Worm (Caenorhabditis elegans) whole organism, midembryonic: ENCODE measurements around the gene gst-33.

Experiments used
- T22C8.4 ChIP-seq: fragments of 200-800 bp; sonication (Bioruptor generic); IDR thresholded peaks from 2 replicates; pipeline ENCODE4 v1.3.6; 2022; ENCODE audit warnings: missing genetic modification characterization, missing compliant biosample characterization
- cog-1 ChIP-seq: sonication (generic microtip); optimal IDR thresholded peaks from 2 replicates; lab custom pipeline; 2016; ENCODE audit warnings: missing genetic modification characterization, missing compliant biosample characterization
- flt-1 ChIP-seq: fragments of 200-800 bp; sonication (Bioruptor generic); IDR thresholded peaks from 2 replicates; pipeline ENCODE4 v1.3.6; 2022; ENCODE audit warnings: missing genetic modification characterization, missing compliant biosample characterization
- klf-2 ChIP-seq: fragments of 200-800 bp; sonication (Bioruptor generic); conservative IDR thresholded peaks from 2 replicates; pipeline ENCODE4 v1.3.6; 2022; ENCODE audit warnings: missing genetic modification reagents, missing genetic modification characterization, missing compliant biosample characterization
- med-1 ChIP-seq: sonication (generic microtip); optimal IDR thresholded peaks from 2 replicates; lab custom pipeline; 2017; ENCODE audit warnings: missing genetic modification characterization, mild to moderate bottlenecking, missing compliant biosample characterization, antibody characterized with exemption, missing genetic modification reagents; ENCODE audit not compliant: insufficient read depth
- ref-1 ChIP-seq: fragments of 200-800 bp; sonication (Bioruptor generic); conservative IDR thresholded peaks from 2 replicates; pipeline ENCODE4 v1.3.6; 2022; ENCODE audit warnings: missing genetic modification reagents, missing genetic modification characterization, missing compliant biosample characterization
- tab-1 ChIP-seq: fragments of 200-800 bp; sonication (Bioruptor generic); IDR thresholded peaks from 2 replicates; pipeline ENCODE4 v1.3.6; 2022; ENCODE audit warnings: missing genetic modification characterization, missing compliant biosample characterization
- ztf-23 ChIP-seq: fragments of 200-800 bp; sonication (Bioruptor generic); IDR thresholded peaks from 2 replicates; pipeline ENCODE4 v1.3.6; 2022; ENCODE audit warnings: missing genetic modification reagents, missing genetic modification characterization, missing compliant biosample characterization
- ztf-29 ChIP-seq: fragments of 200-800 bp; sonication (Bioruptor generic); IDR thresholded peaks from 2 replicates; pipeline ENCODE4 v1.3.6; 2022; ENCODE audit warnings: missing genetic modification reagents, missing genetic modification characterization, missing compliant biosample characterization

Gene gst-33

ce11 chrV:3484702-3485101 is 16.3 kb upstream of the gst-33 start, which contains the start of gene srbc-33:
TSS of gene srbc-33 (minus strand) at chrV:3484802.
- no peak for TF ChIP-seq ref-1 (GFP tag; lab: Robert Waterston, UW)
- TF ChIP-seq tab-1 (GFP tag; lab: Robert Waterston, UW), result no peak
- no peak for TF ChIP-seq klf-2 (GFP tag; lab: Robert Waterston, UW)
- TF ChIP-seq ztf-23 (GFP tag; lab: Robert Waterston, UW), result no peak
- TF ChIP-seq med-1 (GFP tag; lab: Kevin White, UChicago), result no peak
- TF ChIP-seq flt-1 (GFP tag; lab: Robert Waterston, UW), result no peak
- TF ChIP-seq ztf-29 (GFP tag; lab: Robert Waterston, UW), result no peak
- no peak for TF ChIP-seq cog-1
- TF ChIP-seq T22C8.4 (GFP tag; lab: Robert Waterston, UW), result no peak

- no peak for TF ChIP-seq tab-1 (GFP tag; lab: Robert Waterston, UW)
- TF ChIP-seq T22C8.4 (GFP tag; lab: Robert Waterston, UW), result no peak
- TF ChIP-seq ztf-23 (GFP tag; lab: Robert Waterston, UW), result no peak
- TF ChIP-seq flt-1 (GFP tag; lab: Robert Waterston, UW), result no peak
- TF ChIP-seq ztf-29 (GFP tag; lab: Robert Waterston, UW), result no peak
- no peak for TF ChIP-seq med-1 (GFP tag; lab: Kevin White, UChicago)
These were observed 14.2 kb upstream of the gst-33 start, which contains the start of gene lys-7 for ce11 chrV:3482550-3483002. TSS of gene lys-7 (minus strand) at chrV:3482600.

ce11 chrV:3480346-3480745 is 12.0 kb upstream of the gst-33 start, which contains the start of gene srbc-30:
TSS of gene srbc-30 (minus strand) at chrV:3480446.
- TF ChIP-seq cog-1 (no peak), ztf-29 (GFP tag; lab: Robert Waterston, UW) (no peak), tab-1 (GFP tag; lab: Robert Waterston, UW) (no peak), ref-1 (GFP tag; lab: Robert Waterston, UW) (no peak), med-1 (GFP tag; lab: Kevin White, UChicago) (no peak), T22C8.4 (GFP tag; lab: Robert Waterston, UW) (no peak), ztf-23 (GFP tag; lab: Robert Waterston, UW) (no peak), flt-1 (GFP tag; lab: Robert Waterston, UW) (no peak)

- TF ChIP-seq tab-1 (GFP tag; lab: Robert Waterston, UW) (no peak), klf-2 (GFP tag; lab: Robert Waterston, UW) (no peak), ztf-23 (GFP tag; lab: Robert Waterston, UW) (no peak), cog-1 (no peak), ref-1 (GFP tag; lab: Robert Waterston, UW) (no peak), flt-1 (GFP tag; lab: Robert Waterston, UW) (no peak), T22C8.4 (GFP tag; lab: Robert Waterston, UW) (no peak), med-1 (GFP tag; lab: Kevin White, UChicago) (no peak), ztf-29 (GFP tag; lab: Robert Waterston, UW) (no peak)
These were observed 9.1 kb upstream of the gst-33 start, which contains the start of gene srbc-31 for ce11 chrV:3477496-3477895. TSS of gene srbc-31 (minus strand) at chrV:3477596.

DNA sequence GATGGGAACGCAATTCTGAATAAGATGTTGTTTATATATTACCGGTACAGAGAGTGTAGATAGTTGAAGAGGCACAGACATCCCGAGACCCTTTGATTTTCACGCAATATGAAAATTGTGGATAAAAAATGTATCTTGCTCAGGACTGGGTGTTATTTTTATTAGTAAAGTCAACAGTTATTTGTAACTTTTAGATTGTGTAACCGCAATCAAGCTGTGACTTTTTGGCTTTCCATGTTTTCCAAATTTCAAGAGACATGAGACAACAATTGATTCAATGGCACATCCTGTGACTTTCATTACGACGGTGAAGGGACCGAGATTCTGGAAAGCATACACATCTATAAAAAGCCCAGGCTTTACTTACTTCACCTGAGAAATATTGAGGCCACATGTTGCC is 7.9 kb upstream of the gst-33 start:
- TF ChIP-seq T22C8.4 (GFP tag; lab: Robert Waterston, UW), result no peak
- TF ChIP-seq ztf-23 (GFP tag; lab: Robert Waterston, UW), result no peak
- TF ChIP-seq flt-1 (GFP tag; lab: Robert Waterston, UW), result no peak
- TF ChIP-seq med-1 (GFP tag; lab: Kevin White, UChicago), result no peak
- TF ChIP-seq tab-1 (GFP tag; lab: Robert Waterston, UW), result no peak
- no peak for TF ChIP-seq klf-2 (GFP tag; lab: Robert Waterston, UW)
- no peak for TF ChIP-seq cog-1
- TF ChIP-seq ref-1 (GFP tag; lab: Robert Waterston, UW), result no peak
- TF ChIP-seq ztf-29 (GFP tag; lab: Robert Waterston, UW), result no peak

ce11 chrV:3475021-3475420 is 6.7 kb upstream of the gst-33 start, which contains the start of gene oac-2:
TSS of gene oac-2 (minus strand) at chrV:3475121.
- no peak for TF ChIP-seq ztf-29 (GFP tag; lab: Robert Waterston, UW)
- TF ChIP-seq tab-1 (GFP tag; lab: Robert Waterston, UW), result no peak
- no peak for TF ChIP-seq T22C8.4 (GFP tag; lab: Robert Waterston, UW)
- TF ChIP-seq med-1 (GFP tag; lab: Kevin White, UChicago), result no peak
- TF ChIP-seq ztf-23 (GFP tag; lab: Robert Waterston, UW), result no peak
- TF ChIP-seq flt-1 (GFP tag; lab: Robert Waterston, UW), result no peak
- TF ChIP-seq klf-2 (GFP tag; lab: Robert Waterston, UW), result no peak
- TF ChIP-seq ref-1 (GFP tag; lab: Robert Waterston, UW), result no peak
- no peak for TF ChIP-seq cog-1

ce11 chrV:3470782-3471181 is 2.4 kb upstream of the gst-33 start, which contains the start of gene srbc-29:
TSS of gene srbc-29 (minus strand) at chrV:3470882.
- TF ChIP-seq tab-1 (GFP tag; lab: Robert Waterston, UW) (no peak), cog-1 (no peak), med-1 (GFP tag; lab: Kevin White, UChicago) (no peak), klf-2 (GFP tag; lab: Robert Waterston, UW) (no peak), ref-1 (GFP tag; lab: Robert Waterston, UW) (no peak), ztf-29 (GFP tag; lab: Robert Waterston, UW) (no peak), flt-1 (GFP tag; lab: Robert Waterston, UW) (no peak), ztf-23 (GFP tag; lab: Robert Waterston, UW) (no peak), T22C8.4 (GFP tag; lab: Robert Waterston, UW) (no peak)

DNA sequence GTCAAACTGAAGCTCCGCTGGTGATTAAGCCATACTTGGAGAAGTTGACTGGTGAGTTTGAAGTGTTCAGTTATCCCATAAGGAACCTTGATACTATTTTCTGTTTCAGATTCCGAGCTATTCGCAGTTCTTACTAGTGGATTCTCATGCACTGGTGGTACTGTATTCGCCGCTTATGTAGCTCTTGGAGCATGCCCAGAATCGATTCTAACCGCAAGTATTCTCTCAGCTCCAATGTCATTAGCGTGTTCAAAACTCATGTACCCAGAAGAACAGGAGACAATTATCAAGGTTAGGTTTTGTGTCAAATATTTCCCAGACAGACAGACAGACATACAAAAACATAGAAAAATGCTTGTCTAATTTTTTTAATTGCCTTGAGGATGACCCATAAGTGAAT is 3.5 kb downstream of the gst-33 start:
- no peak for TF ChIP-seq tab-1 (GFP tag; lab: Robert Waterston, UW)
- TF ChIP-seq flt-1 (GFP tag; lab: Robert Waterston, UW), result no peak
- no peak for TF ChIP-seq cog-1
- TF ChIP-seq med-1 (GFP tag; lab: Kevin White, UChicago), result no peak
- TF ChIP-seq klf-2 (GFP tag; lab: Robert Waterston, UW), result no peak
- no peak for TF ChIP-seq ztf-29 (GFP tag; lab: Robert Waterston, UW)

DNA sequence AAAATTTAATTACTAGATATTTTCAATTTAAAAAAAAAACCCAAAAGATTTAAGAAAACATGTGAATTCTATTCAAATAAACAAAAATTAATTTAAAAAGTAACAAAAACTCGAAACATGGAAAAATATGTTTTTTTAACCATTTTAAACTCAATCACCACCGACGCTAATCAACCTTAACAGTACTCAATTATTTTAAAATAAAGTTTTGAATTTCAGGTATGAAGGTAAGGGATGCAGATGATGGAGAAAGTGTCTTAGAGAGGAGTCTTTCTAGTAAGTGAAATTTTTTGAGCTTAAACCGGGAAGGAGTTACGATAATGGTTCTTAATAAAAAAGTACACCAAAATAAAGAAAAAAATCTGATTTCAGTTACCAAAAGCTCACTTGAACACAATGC is 4.8 kb downstream of the gst-33 start, which contains the start of gene slc-28.1:
Gene slc-28.1, plus strand, starts transcription at position 301 of the 400 bp plus-strand sequence.
- no peak for TF ChIP-seq cog-1
- TF ChIP-seq ztf-29 (GFP tag; lab: Robert Waterston, UW), result no peak
- no peak for TF ChIP-seq flt-1 (GFP tag; lab: Robert Waterston, UW)
- no peak for TF ChIP-seq klf-2 (GFP tag; lab: Robert Waterston, UW)
